Fruit fly (Drosophila melanogaster) whole organism, embryonic: ENCODE results near the gene CHES-1-like.

Experiments
- Atf-2 ChIP-seq: fragments of 200-800 bp; sonication (Bioruptor generic); optimal IDR thresholded peaks from 2 replicates; lab custom pipeline; 2016; ENCODE audit warnings: missing biosample characterization, missing genetic modification characterization
- CG11398 ChIP-seq: fragments of 200-800 bp; sonication (Bioruptor generic); optimal IDR thresholded peaks from 2 replicates; lab custom pipeline; 2016; ENCODE audit warnings: missing biosample characterization, missing genetic modification characterization
- CG11696 ChIP-seq: fragments of 200-800 bp; sonication (Bioruptor generic); IDR thresholded peaks from 2 replicates; pipeline ENCODE4 v1.3.6; 2022; ENCODE audit warnings: missing biosample characterization, missing genetic modification characterization
- CG12071 ChIP-seq: fragments of 200-800 bp; sonication (Bioruptor generic); optimal IDR thresholded peaks from 3 replicates; lab custom pipeline; 2018; ENCODE audit warnings: missing biosample characterization, mild to moderate bottlenecking, missing genetic modification characterization
- CG12659 ChIP-seq: fragments of 200-800 bp; sonication (Bioruptor generic); optimal IDR thresholded peaks from 3 replicates; lab custom pipeline; 2017; ENCODE audit warnings: mild to moderate bottlenecking, missing biosample characterization, missing genetic modification reagents, missing genetic modification characterization
- CG12942 ChIP-seq: fragments of 200-800 bp; sonication (Bioruptor generic); optimal IDR thresholded peaks from 3 replicates; lab custom pipeline; 2016; ENCODE audit warnings: missing biosample characterization, missing genetic modification characterization
- CG13123 ChIP-seq: fragments of 200-800 bp; sonication (Bioruptor generic); optimal IDR thresholded peaks from 2 replicates; lab custom pipeline; 2016; ENCODE audit warnings: missing biosample characterization, missing genetic modification characterization
- CG15073 ChIP-seq: fragments of 200-800 bp; sonication (Bioruptor generic); optimal IDR thresholded peaks from 2 replicates; lab custom pipeline; 2016; ENCODE audit warnings: missing biosample characterization, missing genetic modification characterization
- CG1647 ChIP-seq: fragments of 200-800 bp; sonication (Bioruptor generic); optimal IDR thresholded peaks from 3 replicates; lab custom pipeline; 2016; ENCODE audit warnings: missing biosample characterization, missing genetic modification characterization
- CG17612 ChIP-seq: fragments of 200-800 bp; sonication (Bioruptor generic); IDR thresholded peaks from 2 replicates; pipeline ENCODE4 v1.3.6; 2022; ENCODE audit warnings: missing biosample characterization, missing genetic modification characterization
- CG2889 ChIP-seq: fragments of 200-800 bp; sonication (Bioruptor generic); IDR thresholded peaks from 3 replicates; pipeline ENCODE4 v1.3.6; 2022; ENCODE audit warnings: missing biosample characterization, missing genetic modification characterization
- CG31441 ChIP-seq: fragments of 200-800 bp; sonication (Bioruptor generic); IDR thresholded peaks from 2 replicates; pipeline ENCODE4 v1.3.6; 2022; ENCODE audit warnings: missing biosample characterization, missing genetic modification characterization
- CG32772 ChIP-seq: fragments of 200-800 bp; sonication (Bioruptor generic); IDR thresholded peaks from 2 replicates; pipeline ENCODE4 v1.3.6; 2022; ENCODE audit warnings: missing biosample characterization, missing genetic modification characterization
- CG4328 ChIP-seq: fragments of 200-800 bp; sonication (Bioruptor generic); optimal IDR thresholded peaks from 3 replicates; lab custom pipeline; 2017; ENCODE audit warnings: missing biosample characterization, missing genetic modification reagents, missing genetic modification characterization
- CG4424 ChIP-seq: fragments of 200-800 bp; sonication (Bioruptor generic); optimal IDR thresholded peaks from 3 replicates; lab custom pipeline; 2016; ENCODE audit warnings: missing biosample characterization, missing genetic modification characterization
- CG6689 ChIP-seq: fragments of 200-800 bp; sonication (Bioruptor generic); IDR thresholded peaks from 2 replicates; pipeline ENCODE4 v1.3.6; 2022; ENCODE audit warnings: missing biosample characterization, missing genetic modification characterization
- CG7357 ChIP-seq: fragments of 200-800 bp; sonication (Bioruptor generic); IDR thresholded peaks from 3 replicates; pipeline ENCODE4 v1.3.6; 2022; ENCODE audit warnings: missing biosample characterization, missing genetic modification characterization
- CG7987 ChIP-seq: fragments of 200-800 bp; sonication (Bioruptor generic); optimal IDR thresholded peaks from 2 replicates; lab custom pipeline; 2018; ENCODE audit warnings: missing biosample characterization, mild to moderate bottlenecking, missing genetic modification characterization, moderate library complexity
- Chrac-16 ChIP-seq: fragments of 200-800 bp; sonication (Bioruptor generic); optimal IDR thresholded peaks from 3 replicates; lab custom pipeline; 2016; ENCODE audit warnings: missing biosample characterization, missing genetic modification characterization
- Drgx ChIP-seq: fragments of 200-800 bp; sonication (Bioruptor generic); IDR thresholded peaks from 2 replicates; pipeline ENCODE4 v1.3.6; 2022; ENCODE audit warnings: missing biosample characterization, missing genetic modification characterization
- E2f2 ChIP-seq: fragments of 200-800 bp; sonication (Bioruptor generic); IDR thresholded peaks from 2 replicates; pipeline ENCODE4 v1.3.6; 2022; ENCODE audit warnings: missing biosample characterization, missing genetic modification characterization
- H15 ChIP-seq: fragments of 200-800 bp; sonication (Bioruptor generic); IDR thresholded peaks from 3 replicates; pipeline ENCODE4 v1.3.6; 2022; ENCODE audit warnings: missing biosample characterization, missing genetic modification characterization
- Hmr ChIP-seq: fragments of 200-800 bp; sonication (Bioruptor generic); optimal IDR thresholded peaks from 3 replicates; lab custom pipeline; 2017; ENCODE audit warnings: mild to moderate bottlenecking, missing biosample characterization, missing genetic modification reagents, missing genetic modification characterization
- Hsf ChIP-seq: fragments of 200-800 bp; sonication (Bioruptor generic); optimal IDR thresholded peaks from 3 replicates; lab custom pipeline; 2016; ENCODE audit warnings: missing biosample characterization, missing genetic modification characterization
- NC2α ChIP-seq: fragments of 200-800 bp; sonication (Bioruptor generic); optimal IDR thresholded peaks from 2 replicates; lab custom pipeline; 2016; ENCODE audit warnings: missing biosample characterization, missing genetic modification characterization
- Rx ChIP-seq: fragments of 200-800 bp; sonication (Bioruptor generic); IDR thresholded peaks from 2 replicates; pipeline ENCODE4 v1.3.6; 2022; ENCODE audit warnings: missing biosample characterization, missing genetic modification characterization
- Scr ChIP-seq: fragments of 200-800 bp; sonication (Bioruptor generic); IDR thresholded peaks from 2 replicates; pipeline ENCODE4 v1.3.6; 2022; ENCODE audit warnings: missing biosample characterization, missing genetic modification characterization; ENCODE audit not compliant: partially characterized antibody
- Stat92E ChIP-seq, 3 experiments: fragments of >200 bp in 2 of 3; fragments of 200-800 bp in 1 of 3; sonication (Bioruptor generic) in 1 of 3; optimal IDR thresholded peaks; 2 replicates each; lab custom pipeline; 2017 to 2019; ENCODE audit warnings: missing biosample characterization in 3 of 3, missing genetic modification characterization in 3 of 3, mild to moderate bottlenecking in 1 of 3, moderate library complexity in 1 of 3
- al ChIP-seq: fragments of 200-800 bp; sonication (Bioruptor generic); IDR thresholded peaks from 2 replicates; pipeline ENCODE4 v1.3.6; 2022; ENCODE audit warnings: missing biosample characterization, missing genetic modification characterization
- ase ChIP-seq: fragments of 200-800 bp; sonication (Bioruptor generic); IDR thresholded peaks from 3 replicates; pipeline ENCODE4 v1.3.6; 2022; ENCODE audit warnings: missing biosample characterization, missing genetic modification characterization
- chinmo ChIP-seq: fragments of 200-800 bp; sonication (Bioruptor generic); IDR thresholded peaks from 4 replicates; pipeline ENCODE4 v1.3.6; 2022; ENCODE audit warnings: missing biosample characterization, missing genetic modification characterization; ENCODE audit not compliant: partially characterized antibody
- da ChIP-seq: fragments of 200-800 bp; sonication (Bioruptor generic); optimal IDR thresholded peaks from 2 replicates; lab custom pipeline; 2016; ENCODE audit warnings: missing biosample characterization, missing genetic modification characterization
- dati ChIP-seq: fragments of 200-800 bp; sonication (Bioruptor generic); IDR thresholded peaks from 2 replicates; pipeline ENCODE4 v1.3.6; 2022; ENCODE audit warnings: missing biosample characterization, missing genetic modification characterization
- dm ChIP-seq: fragments of 200-800 bp; sonication (Bioruptor generic); optimal IDR thresholded peaks from 3 replicates; lab custom pipeline; 2016; ENCODE audit warnings: missing biosample characterization, missing genetic modification characterization
- emc ChIP-seq: fragments of 200-800 bp; sonication (Bioruptor generic); optimal IDR thresholded peaks from 2 replicates; lab custom pipeline; 2016; ENCODE audit warnings: missing biosample characterization, missing genetic modification characterization
- fd96Cb ChIP-seq: fragments of 200-800 bp; sonication (Bioruptor generic); optimal IDR thresholded peaks from 2 replicates; lab custom pipeline; 2018; ENCODE audit warnings: missing biosample characterization, mild to moderate bottlenecking, missing genetic modification characterization, moderate library complexity
- hb ChIP-seq: fragments of 200-800 bp; sonication (Bioruptor generic); IDR thresholded peaks from 3 replicates; pipeline ENCODE4 v1.3.6; 2022; ENCODE audit warnings: missing biosample characterization, missing genetic modification characterization; ENCODE audit not compliant: partially characterized antibody
- hth ChIP-seq: fragments of >200 bp; optimal IDR thresholded peaks from 2 replicates; lab custom pipeline; 2017; ENCODE audit warnings: inconsistent platforms
- insv ChIP-seq, 2 experiments: fragments of 200-800 bp; sonication (Bioruptor generic); optimal IDR thresholded peaks; 3 replicates each; lab custom pipeline; 2016 to 2018; ENCODE audit warnings: missing biosample characterization in 2 of 2, missing genetic modification characterization in 2 of 2
- jumu ChIP-seq: fragments of 200-800 bp; sonication (Bioruptor generic); optimal IDR thresholded peaks from 3 replicates; lab custom pipeline; 2016; ENCODE audit warnings: missing biosample characterization, missing genetic modification characterization
- lola ChIP-seq, 3 experiments: fragments of >200 bp in 2 of 3; fragments of 200-800 bp in 1 of 3; sonication (Bioruptor generic) in 1 of 3; optimal IDR thresholded peaks; 2 replicates each; lab custom pipeline; 2017 to 2019; ENCODE audit warnings: missing biosample characterization in 3 of 3, missing genetic modification characterization in 3 of 3, mild to moderate bottlenecking in 1 of 3, moderate library complexity in 1 of 3
- odd ChIP-seq: fragments of 200-800 bp; sonication (Bioruptor generic); optimal IDR thresholded peaks from 2 replicates; lab custom pipeline; 2017; ENCODE audit warnings: missing biosample characterization, mild to moderate bottlenecking, missing genetic modification characterization
- peb ChIP-seq: fragments of 200-800 bp; sonication (Bioruptor generic); IDR thresholded peaks from 2 replicates; pipeline ENCODE4 v1.3.6; 2022; ENCODE audit warnings: missing biosample characterization, missing genetic modification characterization
- scrt ChIP-seq: fragments of 200-800 bp; sonication (Bioruptor generic); optimal IDR thresholded peaks from 2 replicates; lab custom pipeline; 2018; ENCODE audit warnings: missing biosample characterization, mild to moderate bottlenecking, missing genetic modification characterization, moderate library complexity
- sima ChIP-seq: fragments of 200-800 bp; sonication (Bioruptor generic); optimal IDR thresholded peaks from 2 replicates; lab custom pipeline; 2016; ENCODE audit warnings: missing biosample characterization, missing genetic modification characterization
- tup ChIP-seq: fragments of 200-800 bp; sonication (Bioruptor generic); optimal IDR thresholded peaks from 2 replicates; lab custom pipeline; 2016; ENCODE audit warnings: missing biosample characterization, mild to moderate bottlenecking, missing genetic modification characterization, moderate library complexity
- wdn ChIP-seq: fragments of 200-800 bp; sonication (Bioruptor generic); IDR thresholded peaks from 2 replicates; pipeline ENCODE4 v1.3.6; 2022; ENCODE audit warnings: missing biosample characterization, missing genetic modification characterization
- z ChIP-seq: fragments of 200-800 bp; sonication (Bioruptor generic); IDR thresholded peaks from 3 replicates; pipeline ENCODE4 v1.3.6; 2022; ENCODE audit warnings: missing biosample characterization, missing genetic modification characterization
- zen ChIP-seq: fragments of 200-800 bp; sonication (Bioruptor generic); optimal IDR thresholded peaks from 3 replicates; lab custom pipeline; 2018; ENCODE audit warnings: missing biosample characterization, mild to moderate bottlenecking, missing genetic modification characterization, moderate library complexity

Gene CHES-1-like

dm6 chrX:7708942-7709707, at the start of gene CHES-1-like:
TSS of gene CHES-1-like (minus strand) at chrX:7709385.
- peak in 2 of 3 experiments; percentile 30 to 55 for TF ChIP-seq Stat92E (GFP tag; optimal IDR thresholded peaks at IDR 0.05; lab: Kevin White, UChicago)
- TF ChIP-seq chinmo (GFP tag; lab: Robert Waterston, UW): peak; percentile 58; the same call in 2 of the 4 replicates
- TF ChIP-seq emc (GFP tag; lab: Kevin White, UChicago): peak; percentile 64
- TF ChIP-seq CG2889 (GFP tag; lab: Robert Waterston, UW): 0 out of 3 replicates have a peak, but pooled peaks have one; percentile 66
- peak; percentile 36 for TF ChIP-seq CG7987 (GFP tag; lab: Kevin White, UChicago)
- TF ChIP-seq fd96Cb (tag; lab: Kevin White, UChicago): peak; percentile 91
- TF ChIP-seq z: no peak
- TF ChIP-seq dati: peak; percentile 35; the same call in 1 of the 2 replicates
- peak; percentile 79 for TF ChIP-seq CG13123 (GFP tag; lab: Kevin White, UChicago)
- peak; percentile 68 for TF ChIP-seq scrt (GFP tag; lab: Kevin White, UChicago)
- no peak for TF ChIP-seq hth (lab: Kevin White, UChicago)
- TF ChIP-seq lola (GFP tag; optimal IDR thresholded peaks at IDR 0.05; lab: Kevin White, UChicago): peak in 1 of 3 experiments; percentile 85
- TF ChIP-seq NC2α (GFP tag; lab: Kevin White, UChicago): peak; percentile 74
- peak; percentile 68 for TF ChIP-seq CG12071 (GFP tag; lab: Kevin White, UChicago)
- TF ChIP-seq peb (GFP tag; lab: Robert Waterston, UW): peak; percentile 81; the same call in 1 of the 2 replicates
- TF ChIP-seq CG32772 (GFP tag; lab: Robert Waterston, UW): peak; percentile 72
- peak; percentile 67 for TF ChIP-seq wdn (GFP tag; lab: Robert Waterston, UW)
- peak; percentile 87 for TF ChIP-seq Chrac-16 (GFP tag; lab: Kevin White, UChicago)
- peak; percentile 72; the same call in 2 of the 3 replicates for TF ChIP-seq ase (GFP tag; lab: Robert Waterston, UW)
- peak; percentile 71 for TF ChIP-seq E2f2 (GFP tag; lab: Robert Waterston, UW)
- TF ChIP-seq CG4424 (GFP tag; lab: Kevin White, UChicago): peak; percentile 92
- peak; percentile 95 for TF ChIP-seq CG31441 (GFP tag; lab: Robert Waterston, UW)
- TF ChIP-seq Atf-2 (GFP tag; lab: Kevin White, UChicago): peak; percentile 93
- peak; percentile 96 for TF ChIP-seq CG12659 (GFP tag; lab: Kevin White, UChicago)
- 0 out of 2 replicates have a peak, but pooled peaks have one; percentile 30 for TF ChIP-seq CG17612 (GFP tag; lab: Robert Waterston, UW)
- TF ChIP-seq CG6689 (GFP tag; lab: Robert Waterston, UW): peak; percentile 86
- peak; percentile 54; the same call in 1 of the 3 replicates for TF ChIP-seq hb (GFP tag; lab: Robert Waterston, UW)
- TF ChIP-seq Hmr (GFP tag; lab: Kevin White, UChicago): peak; percentile 91
- TF ChIP-seq da (GFP tag; lab: Kevin White, UChicago): peak; percentile 57
- peak; percentile 67 for TF ChIP-seq al (GFP tag; lab: Robert Waterston, UW)
- TF ChIP-seq CG4328: peak; percentile 85
- TF ChIP-seq insv (GFP tag; optimal IDR thresholded peaks at IDR 0.05; lab: Kevin White, UChicago): peak; percentile 1 to 59
- peak; percentile 84 for TF ChIP-seq dm (GFP tag; lab: Kevin White, UChicago)
- TF ChIP-seq CG7357 (GFP tag; lab: Robert Waterston, UW): peak; percentile 62; the same call in 2 of the 3 replicates
- TF ChIP-seq CG11398 (GFP tag; lab: Kevin White, UChicago): peak; percentile 88
- TF ChIP-seq Scr (GFP tag; lab: Robert Waterston, UW): 0 out of 2 replicates have a peak, but pooled peaks have one; percentile 25
- TF ChIP-seq sima: peak; percentile 48
- TF ChIP-seq CG15073: peak; percentile 46
- TF ChIP-seq zen (tag; lab: Kevin White, UChicago): peak; percentile 69
- peak; percentile 78; the same call in 2 of the 3 replicates for TF ChIP-seq H15 (GFP tag; lab: Robert Waterston, UW)
- peak; percentile 90 for TF ChIP-seq CG12942 (GFP tag; lab: Kevin White, UChicago)
- TF ChIP-seq CG1647 (GFP tag; lab: Kevin White, UChicago): peak; percentile 72
- peak; percentile 85 for TF ChIP-seq odd (GFP tag; lab: Kevin White, UChicago)
- peak; percentile 93 for TF ChIP-seq Hsf (GFP tag; lab: Kevin White, UChicago)
- peak; percentile 83 for TF ChIP-seq Drgx (GFP tag; lab: Robert Waterston, UW)
- TF ChIP-seq tup: peak; percentile 52
- TF ChIP-seq Rx (GFP tag; lab: Robert Waterston, UW): peak; percentile 50
- peak; percentile 58; the same call in 1 of the 2 replicates for TF ChIP-seq CG11696 (GFP tag; lab: Robert Waterston, UW)
- peak; percentile 91 for TF ChIP-seq jumu (GFP tag; lab: Kevin White, UChicago)
